Fruit fly (Drosophila melanogaster) Kc167 (cell line): ENCODE results near the gene CG13678.

Source experiments
- insv ChIP-seq: fragments of >200 bp; optimal IDR thresholded peaks from 3 replicates; lab custom pipeline; 2018; ENCODE audit warnings: missing external identifiers
- ttk ChIP-seq: sonication (Bioruptor generic); optimal IDR thresholded peaks from 2 replicates; lab custom pipeline; 2017; ENCODE audit warnings: missing external identifiers

DNA sequence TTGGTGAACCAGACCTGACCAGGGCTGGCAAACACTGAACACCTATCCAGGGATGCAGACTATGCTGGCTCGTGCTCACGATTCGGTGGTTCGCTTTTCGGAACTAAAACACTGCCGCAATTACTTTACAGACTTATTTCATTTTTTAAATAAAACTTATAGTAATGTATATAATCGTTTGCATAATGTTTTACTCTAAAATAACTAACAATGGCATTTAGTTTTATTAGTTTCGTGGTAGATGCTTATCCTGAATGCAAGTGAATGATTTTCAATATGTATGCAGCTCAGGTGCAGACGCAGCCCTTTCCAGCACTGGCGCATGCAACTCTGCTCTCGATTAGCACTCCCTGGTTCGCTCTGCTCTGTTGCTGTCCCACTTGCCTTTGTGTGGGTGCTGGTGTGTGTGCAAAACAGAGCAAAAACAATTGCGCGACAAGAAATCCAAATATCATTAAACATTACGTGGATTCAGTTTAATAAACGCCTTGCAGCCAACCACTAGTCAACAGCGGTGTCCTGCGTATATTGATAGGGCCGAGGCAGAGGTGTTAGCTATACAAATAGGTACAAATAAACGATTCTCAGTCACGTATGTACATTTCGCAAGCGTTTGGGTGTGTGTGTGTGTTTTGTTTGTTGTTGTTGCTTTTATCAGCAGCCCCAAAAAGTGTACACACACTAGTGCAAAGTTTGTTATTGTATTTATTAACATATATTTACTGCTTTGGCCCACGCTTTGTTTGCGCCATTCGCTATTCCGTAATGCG, 35.1 kb upstream of the CG13678 start, which contains the start of the genes ERR and Atg18a:
- TF ChIP-seq insv (lab: Kevin White, UChicago) (no peak), ttk (lab: Kevin White, UChicago) (no peak)
